Fruit fly (Drosophila melanogaster) Kc167 (cell line): ENCODE results near the gene Daao2.

Experiments
- Sin3A ChIP-seq: fragments of >200 bp; optimal IDR thresholded peaks from 2 replicates; lab custom pipeline; 2018; ENCODE audit warnings: missing external identifiers
- h ChIP-seq: fragments of >200 bp; optimal IDR thresholded peaks from 3 replicates; lab custom pipeline; 2018; ENCODE audit warnings: missing external identifiers
- insv ChIP-seq: fragments of >200 bp; optimal IDR thresholded peaks from 3 replicates; lab custom pipeline; 2018; ENCODE audit warnings: missing external identifiers
- psq ChIP-seq: fragments of >200 bp; optimal IDR thresholded peaks from 2 replicates; lab custom pipeline; 2017; ENCODE audit warnings: missing external identifiers

DNA sequence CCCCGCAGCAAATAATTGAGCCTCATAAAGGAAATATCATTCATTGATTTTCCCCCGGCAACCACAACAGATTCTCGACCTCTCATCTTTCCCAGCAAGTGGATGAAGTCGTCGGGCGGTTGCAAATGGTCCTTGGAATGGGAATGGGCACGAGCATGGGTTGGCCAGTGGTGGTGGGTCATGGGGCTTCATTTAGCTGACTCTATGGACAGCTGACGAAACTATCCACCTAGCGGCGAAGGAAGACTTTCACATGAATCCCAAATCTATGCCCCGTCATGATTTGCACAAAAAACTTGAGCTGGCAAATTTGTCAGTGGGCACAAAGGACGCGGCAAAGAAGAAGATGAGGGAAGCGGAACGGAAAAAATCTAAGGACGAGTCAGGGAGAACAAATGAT lies 48.2 kb downstream of the Daao2 start:
- TF ChIP-seq psq (lab: Kevin White, UChicago) (no peak), Sin3A (lab: Kevin White, UChicago) (no peak), h (no peak), insv (lab: Kevin White, UChicago) (no peak)
